Worm (Caenorhabditis elegans) whole organism, midembryonic: ENCODE results near the gene F59F4.3.

Source experiments
- T22C8.4 ChIP-seq: fragments of 200-800 bp; sonication (Bioruptor generic); IDR thresholded peaks from 2 replicates; pipeline ENCODE4 v1.3.6; 2022; ENCODE audit warnings: missing genetic modification characterization, missing compliant biosample characterization
- cog-1 ChIP-seq: sonication (generic microtip); optimal IDR thresholded peaks from 2 replicates; lab custom pipeline; 2016; ENCODE audit warnings: missing genetic modification characterization, missing compliant biosample characterization
- flt-1 ChIP-seq: fragments of 200-800 bp; sonication (Bioruptor generic); IDR thresholded peaks from 2 replicates; pipeline ENCODE4 v1.3.6; 2022; ENCODE audit warnings: missing genetic modification characterization, missing compliant biosample characterization
- klf-2 ChIP-seq: fragments of 200-800 bp; sonication (Bioruptor generic); conservative IDR thresholded peaks from 2 replicates; pipeline ENCODE4 v1.3.6; 2022; ENCODE audit warnings: missing genetic modification reagents, missing genetic modification characterization, missing compliant biosample characterization
- med-1 ChIP-seq: sonication (generic microtip); optimal IDR thresholded peaks from 2 replicates; lab custom pipeline; 2017; ENCODE audit warnings: missing genetic modification characterization, mild to moderate bottlenecking, missing compliant biosample characterization, antibody characterized with exemption, missing genetic modification reagents; ENCODE audit not compliant: insufficient read depth
- ref-1 ChIP-seq: fragments of 200-800 bp; sonication (Bioruptor generic); conservative IDR thresholded peaks from 2 replicates; pipeline ENCODE4 v1.3.6; 2022; ENCODE audit warnings: missing genetic modification reagents, missing genetic modification characterization, missing compliant biosample characterization
- tab-1 ChIP-seq: fragments of 200-800 bp; sonication (Bioruptor generic); IDR thresholded peaks from 2 replicates; pipeline ENCODE4 v1.3.6; 2022; ENCODE audit warnings: missing genetic modification characterization, missing compliant biosample characterization
- ztf-23 ChIP-seq: fragments of 200-800 bp; sonication (Bioruptor generic); IDR thresholded peaks from 2 replicates; pipeline ENCODE4 v1.3.6; 2022; ENCODE audit warnings: missing genetic modification reagents, missing genetic modification characterization, missing compliant biosample characterization
- ztf-29 ChIP-seq: fragments of 200-800 bp; sonication (Bioruptor generic); IDR thresholded peaks from 2 replicates; pipeline ENCODE4 v1.3.6; 2022; ENCODE audit warnings: missing genetic modification reagents, missing genetic modification characterization, missing compliant biosample characterization

F59F4.3 gene

DNA sequence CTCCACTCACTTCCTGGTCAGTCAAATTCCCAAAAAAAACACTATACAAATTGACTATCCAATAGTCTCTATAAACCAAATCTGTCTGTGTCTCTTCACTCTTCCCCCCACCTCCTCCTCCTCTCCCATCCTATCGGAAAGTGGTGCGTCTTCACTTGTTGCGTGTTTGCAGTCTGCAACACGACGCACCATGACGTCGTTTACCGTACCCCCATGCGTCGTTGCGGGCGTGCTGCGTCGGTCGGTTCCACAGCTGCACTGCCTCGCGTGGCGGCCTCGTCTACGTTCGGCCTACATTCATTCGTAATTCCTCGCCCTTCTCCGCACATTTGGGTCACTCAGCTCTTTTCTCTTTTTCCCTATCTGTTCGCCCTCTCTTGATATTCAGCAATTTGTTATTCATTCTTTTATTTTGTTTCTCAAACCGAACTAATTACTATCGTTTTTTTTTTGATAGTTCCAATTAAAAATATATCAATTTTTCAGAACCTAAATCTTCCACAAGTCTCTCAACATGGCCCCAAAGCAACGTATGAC is 6.2 kb downstream of the F59F4.3 start, which contains the start of gene serp-1.1:
TSS of gene serp-1.1 (plus strand) at position 487 of the 537 bp plus-strand sequence.
- TF ChIP-seq tab-1 (GFP tag; lab: Robert Waterston, UW): no peak; the same call in 1 of the 2 replicates
- peak; percentile 61; the same call in 1 of the 2 replicates for TF ChIP-seq ztf-29 (GFP tag; lab: Robert Waterston, UW)
- TF ChIP-seq cog-1: peak; percentile 85
- TF ChIP-seq ztf-23 (GFP tag; lab: Robert Waterston, UW): peak; percentile 81
- peak; percentile 88 for TF ChIP-seq flt-1

DNA sequence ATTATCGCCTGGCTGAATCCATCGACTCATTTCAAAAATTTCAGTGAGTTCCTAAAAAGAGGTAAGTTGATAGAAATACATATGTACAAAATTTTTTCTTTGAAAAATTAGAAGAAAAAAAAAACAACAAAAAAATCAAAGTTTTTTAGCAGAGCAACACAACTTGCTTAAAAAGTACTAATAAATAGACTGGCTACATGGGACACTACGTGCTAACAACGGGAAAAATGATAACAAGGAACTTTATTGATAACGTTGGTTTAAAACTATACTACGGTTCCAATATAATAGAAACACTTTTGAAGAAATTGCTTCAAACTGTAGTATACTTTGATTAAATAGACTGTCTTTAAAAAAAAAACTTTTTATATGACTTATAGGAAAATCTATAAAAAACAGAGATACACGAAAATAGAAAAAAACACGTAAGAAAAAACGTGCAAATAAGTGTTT is 8.9 kb downstream of the F59F4.3 start, which contains the start of gene acox-1.6:
TSS of gene acox-1.6 (minus strand) at position 51 of the 453 bp plus-strand sequence.
- TF ChIP-seq cog-1 (no peak), ref-1 (GFP tag; lab: Robert Waterston, UW) (no peak), tab-1 (GFP tag; lab: Robert Waterston, UW) (no peak), flt-1 (no peak), klf-2 (GFP tag; lab: Robert Waterston, UW) (no peak), ztf-29 (GFP tag; lab: Robert Waterston, UW) (no peak), ztf-23 (GFP tag; lab: Robert Waterston, UW) (no peak), T22C8.4 (GFP tag; lab: Robert Waterston, UW) (no peak), med-1 (no peak)

- TF ChIP-seq med-1 (no peak), ztf-23 (GFP tag; lab: Robert Waterston, UW) (no peak), tab-1 (GFP tag; lab: Robert Waterston, UW) (no peak), cog-1 (no peak), T22C8.4 (GFP tag; lab: Robert Waterston, UW) (no peak), ztf-29 (GFP tag; lab: Robert Waterston, UW) (no peak), flt-1 (no peak), ref-1 (GFP tag; lab: Robert Waterston, UW) (no peak), klf-2 (GFP tag; lab: Robert Waterston, UW) (no peak)
These were observed 15.9 kb downstream of the F59F4.3 start for ce11 chrX:15831537-15831936.

DNA sequence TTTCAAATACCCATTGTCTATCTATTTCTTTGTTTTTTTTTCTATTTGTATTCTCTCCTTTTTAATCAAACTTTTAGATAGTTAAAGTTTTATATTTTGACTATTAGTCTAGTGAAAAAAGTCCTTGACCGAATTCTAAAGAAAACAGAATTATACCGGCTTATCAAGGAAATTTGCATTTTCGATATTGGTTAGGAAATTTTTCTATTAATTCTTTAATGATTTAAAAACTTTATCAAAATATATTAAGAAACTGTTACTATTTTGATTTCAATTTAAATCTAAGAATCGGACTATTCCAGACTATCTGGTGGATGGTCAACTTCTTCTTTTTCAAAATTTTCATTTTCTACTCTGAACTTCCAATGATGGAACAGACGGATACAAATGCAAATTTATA is 19.3 kb downstream of the F59F4.3 start, which contains the start of gene Y7A5A.20:
TSS of gene Y7A5A.20 (plus strand) at position 301 of the 400 bp plus-strand sequence.
- TF ChIP-seq ztf-23 (GFP tag; lab: Robert Waterston, UW) (no peak), ztf-29 (GFP tag; lab: Robert Waterston, UW) (no peak), flt-1 (no peak), med-1 (no peak)

DNA sequence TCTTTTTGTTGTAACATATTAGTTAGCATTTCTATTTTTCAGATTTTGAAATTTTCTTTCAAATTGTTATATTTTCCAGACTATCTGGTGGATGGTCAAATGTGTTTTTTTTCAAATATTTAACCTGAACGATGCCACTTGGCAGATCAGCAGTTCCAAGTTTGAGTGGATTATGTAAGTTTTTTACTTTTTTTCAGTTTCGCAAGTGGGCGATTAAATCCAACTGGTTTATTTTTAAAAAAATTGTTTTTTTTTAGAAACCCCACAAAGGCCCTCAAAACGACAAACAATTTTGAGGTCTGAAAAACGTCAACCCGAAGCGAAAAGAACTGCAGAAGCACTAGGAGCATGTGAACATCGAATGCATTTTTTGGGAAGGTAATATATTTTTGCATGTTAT is 20.5 kb downstream of the F59F4.3 start, which contains the start of gene Y7A5A.9:
TSS of gene Y7A5A.9 (plus strand) at position 301 of the 400 bp plus-strand sequence.
- no peak for TF ChIP-seq T22C8.4 (GFP tag; lab: Robert Waterston, UW)
- no peak for TF ChIP-seq tab-1 (GFP tag; lab: Robert Waterston, UW)
- TF ChIP-seq ztf-23 (GFP tag; lab: Robert Waterston, UW): no peak
- TF ChIP-seq ztf-29 (GFP tag; lab: Robert Waterston, UW): no peak

DNA sequence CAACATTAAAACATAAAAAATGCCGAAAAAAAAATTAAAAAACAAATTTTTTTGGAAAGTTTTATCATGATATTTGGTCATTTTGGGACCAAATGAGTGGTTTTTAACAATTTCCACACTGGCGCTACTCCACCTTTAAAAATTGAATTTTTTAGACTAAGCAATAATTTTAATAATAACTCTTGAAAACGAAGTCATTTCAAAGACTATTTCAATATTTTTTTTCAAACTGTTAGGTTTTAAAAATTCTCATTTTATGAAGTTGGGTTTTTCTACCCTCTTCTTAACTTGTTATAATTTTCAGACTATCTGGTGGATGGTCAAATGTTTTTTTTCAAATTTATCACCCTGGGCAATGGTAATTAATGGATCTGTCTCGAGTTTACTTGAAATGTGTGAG is 25.2 kb downstream of the F59F4.3 start, which contains the start of gene Y7A5A.8:
TSS of gene Y7A5A.8 (plus strand) at position 301 of the 400 bp plus-strand sequence.
- TF ChIP-seq ztf-23 (GFP tag; lab: Robert Waterston, UW): no peak
- no peak for TF ChIP-seq flt-1
- no peak for TF ChIP-seq tab-1 (GFP tag; lab: Robert Waterston, UW)
- TF ChIP-seq med-1: no peak
- no peak for TF ChIP-seq ref-1 (GFP tag; lab: Robert Waterston, UW)
- TF ChIP-seq T22C8.4 (GFP tag; lab: Robert Waterston, UW): no peak
- no peak for TF ChIP-seq klf-2 (GFP tag; lab: Robert Waterston, UW)
- no peak for TF ChIP-seq cog-1
- no peak for TF ChIP-seq ztf-29 (GFP tag; lab: Robert Waterston, UW)

- TF ChIP-seq ztf-23 (GFP tag; lab: Robert Waterston, UW) (no peak), ref-1 (GFP tag; lab: Robert Waterston, UW) (no peak), tab-1 (GFP tag; lab: Robert Waterston, UW) (no peak), T22C8.4 (GFP tag; lab: Robert Waterston, UW) (no peak), cog-1 (no peak), flt-1 (no peak), klf-2 (GFP tag; lab: Robert Waterston, UW) (no peak), ztf-29 (GFP tag; lab: Robert Waterston, UW) (no peak), med-1 (no peak)
These were observed 32.8 kb downstream of the F59F4.3 start for ce11 chrX:15814548-15814947.

- no peak for TF ChIP-seq cog-1
- no peak for TF ChIP-seq flt-1
- no peak for TF ChIP-seq med-1
These were observed 36.1 kb downstream of the F59F4.3 start for ce11 chrX:15811341-15811740.

ce11 chrX:15804072-15804471 is 43.3 kb downstream of the F59F4.3 start, which contains the start of gene Y7A5A.7:
TSS of gene Y7A5A.7 (minus strand) at chrX:15804172.
- TF ChIP-seq flt-1 (no peak), tab-1 (GFP tag; lab: Robert Waterston, UW) (no peak), cog-1 (no peak), ztf-29 (GFP tag; lab: Robert Waterston, UW) (no peak), ref-1 (GFP tag; lab: Robert Waterston, UW) (no peak), med-1 (no peak), ztf-23 (GFP tag; lab: Robert Waterston, UW) (no peak), T22C8.4 (GFP tag; lab: Robert Waterston, UW) (no peak), klf-2 (GFP tag; lab: Robert Waterston, UW) (no peak)

- TF ChIP-seq flt-1 (no peak), T22C8.4 (GFP tag; lab: Robert Waterston, UW) (no peak), cog-1 (no peak), tab-1 (GFP tag; lab: Robert Waterston, UW) (no peak), ref-1 (GFP tag; lab: Robert Waterston, UW) (no peak), ztf-29 (GFP tag; lab: Robert Waterston, UW) (no peak), ztf-23 (GFP tag; lab: Robert Waterston, UW) (no peak), med-1 (no peak), klf-2 (GFP tag; lab: Robert Waterston, UW) (no peak)
These were observed 45.6 kb downstream of the F59F4.3 start for ce11 chrX:15801827-15802226.
